Fruit fly (Drosophila melanogaster) whole organism, embryonic: ENCODE results near the gene CG13313.

Source experiments
- Bteb2 ChIP-seq: fragments of 200-800 bp; sonication (Bioruptor generic); optimal IDR thresholded peaks from 2 replicates; lab custom pipeline; 2016; ENCODE audit warnings: missing biosample characterization, missing genetic modification characterization
- CG10321 ChIP-seq: fragments of 200-800 bp; sonication (Bioruptor generic); IDR thresholded peaks from 2 replicates; pipeline ENCODE4 v1.3.6; 2022; ENCODE audit warnings: missing biosample characterization, missing genetic modification characterization
- CG10462 ChIP-seq: fragments of 200-800 bp; sonication (Bioruptor generic); optimal IDR thresholded peaks from 2 replicates; lab custom pipeline; 2016; ENCODE audit warnings: missing biosample characterization, missing genetic modification characterization
- CG11247 ChIP-seq: fragments of 200-800 bp; sonication (Bioruptor generic); IDR thresholded peaks from 2 replicates; pipeline ENCODE4 v1.3.6; 2022; ENCODE audit warnings: missing biosample characterization, missing genetic modification characterization
- CG12299 ChIP-seq: fragments of 200-800 bp; sonication (Bioruptor generic); optimal IDR thresholded peaks from 2 replicates; lab custom pipeline; 2018; ENCODE audit warnings: missing biosample characterization, mild to moderate bottlenecking, missing genetic modification characterization
- CG12391 ChIP-seq: fragments of 200-800 bp; sonication (Bioruptor generic); optimal IDR thresholded peaks from 3 replicates; lab custom pipeline; 2018; ENCODE audit warnings: missing biosample characterization, mild to moderate bottlenecking, missing genetic modification characterization, moderate library complexity
- CG12769 ChIP-seq: fragments of 200-800 bp; sonication (Bioruptor generic); optimal IDR thresholded peaks from 2 replicates; lab custom pipeline; 2019; ENCODE audit warnings: missing biosample characterization, mild to moderate bottlenecking, missing genetic modification characterization, moderate library complexity
- CG14014 ChIP-seq: fragments of 200-800 bp; sonication (Bioruptor generic); IDR thresholded peaks from 2 replicates; pipeline ENCODE4 v1.3.6; 2022; ENCODE audit warnings: missing biosample characterization, missing genetic modification characterization
- CG17385 ChIP-seq: fragments of 200-800 bp; sonication (Bioruptor generic); optimal IDR thresholded peaks from 3 replicates; lab custom pipeline; 2018; ENCODE audit warnings: missing biosample characterization, mild to moderate bottlenecking, missing genetic modification characterization
- CG17568 ChIP-seq: fragments of 200-800 bp; sonication (Bioruptor generic); optimal IDR thresholded peaks from 2 replicates; lab custom pipeline; 2018; ENCODE audit warnings: missing biosample characterization, mild to moderate bottlenecking, missing genetic modification characterization, moderate library complexity
- CG18619 ChIP-seq: fragments of 200-800 bp; sonication (Bioruptor generic); optimal IDR thresholded peaks from 3 replicates; lab custom pipeline; 2017; ENCODE audit warnings: missing biosample characterization, mild to moderate bottlenecking, missing genetic modification characterization
- CG2678 ChIP-seq: fragments of 200-800 bp; sonication (Bioruptor generic); optimal IDR thresholded peaks from 3 replicates; lab custom pipeline; 2019; ENCODE audit warnings: missing biosample characterization, mild to moderate bottlenecking, missing genetic modification characterization, moderate library complexity
- CG2889 ChIP-seq: fragments of 200-800 bp; sonication (Bioruptor generic); IDR thresholded peaks from 3 replicates; pipeline ENCODE4 v1.3.6; 2022; ENCODE audit warnings: missing biosample characterization, missing genetic modification characterization
- CG3065 ChIP-seq: fragments of 200-800 bp; sonication (Bioruptor generic); optimal IDR thresholded peaks from 2 replicates; lab custom pipeline; 2016; ENCODE audit warnings: missing biosample characterization, missing genetic modification characterization
- CG32532 ChIP-seq: fragments of 200-800 bp; sonication (Bioruptor generic); IDR thresholded peaks from 2 replicates; pipeline ENCODE4 v1.3.6; 2022; ENCODE audit warnings: missing biosample characterization, missing genetic modification characterization
- CG33213 ChIP-seq: fragments of 200-800 bp; sonication (Bioruptor generic); optimal IDR thresholded peaks from 3 replicates; lab custom pipeline; 2016; ENCODE audit warnings: missing biosample characterization, missing genetic modification characterization
- CG3838 ChIP-seq: fragments of 200-800 bp; sonication (Bioruptor generic); optimal IDR thresholded peaks from 3 replicates; lab custom pipeline; 2016; ENCODE audit warnings: missing biosample characterization, missing genetic modification characterization
- CG3995 ChIP-seq: fragments of 200-800 bp; sonication (Bioruptor generic); optimal IDR thresholded peaks from 3 replicates; lab custom pipeline; 2016; ENCODE audit warnings: missing biosample characterization, missing genetic modification characterization
- CG5180 ChIP-seq: fragments of 200-800 bp; sonication (Bioruptor generic); optimal IDR thresholded peaks from 3 replicates; lab custom pipeline; 2017; ENCODE audit warnings: missing biosample characterization, missing genetic modification characterization, mild to moderate bottlenecking, moderate library complexity, missing genetic modification reagents
- CG6813 ChIP-seq: fragments of 200-800 bp; sonication (Bioruptor generic); optimal IDR thresholded peaks from 2 replicates; lab custom pipeline; 2017; ENCODE audit warnings: missing biosample characterization, missing genetic modification characterization, mild to moderate bottlenecking, moderate library complexity, missing genetic modification reagents
- CoRest ChIP-seq: fragments of 200-800 bp; sonication (Bioruptor generic); optimal IDR thresholded peaks from 3 replicates; lab custom pipeline; 2018; ENCODE audit warnings: missing biosample characterization, mild to moderate bottlenecking, missing genetic modification characterization, moderate library complexity
- Eip74EF ChIP-seq, 2 experiments: fragments of 200-800 bp in 1 of 2; fragments of >200 bp in 1 of 2; sonication (Bioruptor generic) in 1 of 2; optimal IDR thresholded peaks; 2 replicates each; lab custom pipeline; 2017 to 2019; ENCODE audit warnings: missing biosample characterization in 2 of 2, missing genetic modification characterization in 2 of 2, mild to moderate bottlenecking in 1 of 2, moderate library complexity in 1 of 2
- H2.0 ChIP-seq: fragments of 200-800 bp; sonication (Bioruptor generic); IDR thresholded peaks from 2 replicates; pipeline ENCODE4 v1.3.6; 2022; ENCODE audit warnings: missing biosample characterization, missing genetic modification characterization
- NC2α ChIP-seq: fragments of 200-800 bp; sonication (Bioruptor generic); optimal IDR thresholded peaks from 2 replicates; lab custom pipeline; 2016; ENCODE audit warnings: missing biosample characterization, missing genetic modification characterization
- NFAT ChIP-seq: fragments of 200-800 bp; sonication (Bioruptor generic); IDR thresholded peaks from 2 replicates; pipeline ENCODE4 v1.3.6; 2022; ENCODE audit warnings: missing biosample characterization, missing genetic modification characterization
- Oaz ChIP-seq: fragments of 200-800 bp; sonication (Bioruptor generic); IDR thresholded peaks from 2 replicates; pipeline ENCODE4 v1.3.6; 2022; ENCODE audit warnings: missing biosample characterization, missing genetic modification characterization
- Pdp1 ChIP-seq, 2 experiments: fragments of 200-800 bp; sonication (Bioruptor generic); optimal IDR thresholded peaks; 3 replicates each; lab custom pipeline; 2016; ENCODE audit warnings: missing biosample characterization in 2 of 2, missing genetic modification characterization in 2 of 2, mild to moderate bottlenecking in 1 of 2, moderate library complexity in 1 of 2
- Side ChIP-seq: fragments of 200-800 bp; sonication (Bioruptor generic); optimal IDR thresholded peaks from 2 replicates; lab custom pipeline; 2016; ENCODE audit warnings: missing biosample characterization, missing genetic modification characterization
- Stat92E ChIP-seq, 3 experiments: fragments of >200 bp in 2 of 3; fragments of 200-800 bp in 1 of 3; sonication (Bioruptor generic) in 1 of 3; optimal IDR thresholded peaks; 2 replicates each; lab custom pipeline; 2017 to 2019; ENCODE audit warnings: missing biosample characterization in 3 of 3, missing genetic modification characterization in 3 of 3, mild to moderate bottlenecking in 1 of 3, moderate library complexity in 1 of 3
- amos ChIP-seq: fragments of 200-800 bp; sonication (Bioruptor generic); IDR thresholded peaks from 2 replicates; pipeline ENCODE4 v1.3.6; 2022; ENCODE audit warnings: missing biosample characterization, missing genetic modification characterization; ENCODE audit not compliant: partially characterized antibody
- ap ChIP-seq: fragments of 200-800 bp; sonication (Bioruptor generic); IDR thresholded peaks from 2 replicates; pipeline ENCODE4 v1.3.6; 2022; ENCODE audit warnings: missing biosample characterization, missing genetic modification characterization
- caup ChIP-seq: fragments of 200-800 bp; sonication (Bioruptor generic); optimal IDR thresholded peaks from 3 replicates; lab custom pipeline; 2017; ENCODE audit warnings: missing biosample characterization, mild to moderate bottlenecking, missing genetic modification characterization, moderate library complexity; ENCODE audit not compliant: severe bottlenecking
- cg ChIP-seq: fragments of 200-800 bp; sonication (Bioruptor generic); optimal IDR thresholded peaks from 3 replicates; lab custom pipeline; 2019; ENCODE audit warnings: missing biosample characterization, mild to moderate bottlenecking, missing genetic modification characterization, moderate library complexity
- chinmo ChIP-seq: fragments of 200-800 bp; sonication (Bioruptor generic); IDR thresholded peaks from 4 replicates; pipeline ENCODE4 v1.3.6; 2022; ENCODE audit warnings: missing biosample characterization, missing genetic modification characterization; ENCODE audit not compliant: partially characterized antibody
- dm ChIP-seq: fragments of 200-800 bp; sonication (Bioruptor generic); optimal IDR thresholded peaks from 3 replicates; lab custom pipeline; 2016; ENCODE audit warnings: missing biosample characterization, missing genetic modification characterization
- gcm2 ChIP-seq: fragments of 200-800 bp; sonication (Bioruptor generic); optimal IDR thresholded peaks from 2 replicates; lab custom pipeline; 2016; ENCODE audit warnings: missing biosample characterization, missing genetic modification characterization
- gsb ChIP-seq: fragments of 200-800 bp; sonication (Bioruptor generic); IDR thresholded peaks from 2 replicates; pipeline ENCODE4 v1.3.6; 2022; ENCODE audit warnings: missing biosample characterization, missing genetic modification characterization
- hbn ChIP-seq: fragments of 200-800 bp; sonication (Bioruptor generic); IDR thresholded peaks from 2 replicates; pipeline ENCODE4 v1.3.6; 2022; ENCODE audit warnings: missing biosample characterization, missing genetic modification characterization; ENCODE audit not compliant: partially characterized antibody
- knrl ChIP-seq: fragments of 200-800 bp; sonication (Bioruptor generic); IDR thresholded peaks from 3 replicates; pipeline ENCODE4 v1.3.6; 2022; ENCODE audit warnings: missing biosample characterization, missing genetic modification characterization; ENCODE audit not compliant: partially characterized antibody
- nerfin-2 ChIP-seq: fragments of 200-800 bp; sonication (Bioruptor generic); IDR thresholded peaks from 2 replicates; pipeline ENCODE4 v1.3.6; 2022; ENCODE audit warnings: missing biosample characterization, missing genetic modification characterization; ENCODE audit not compliant: partially characterized antibody
- odd ChIP-seq: fragments of 200-800 bp; sonication (Bioruptor generic); optimal IDR thresholded peaks from 2 replicates; lab custom pipeline; 2017; ENCODE audit warnings: missing biosample characterization, mild to moderate bottlenecking, missing genetic modification characterization
- peb ChIP-seq: fragments of 200-800 bp; sonication (Bioruptor generic); IDR thresholded peaks from 2 replicates; pipeline ENCODE4 v1.3.6; 2022; ENCODE audit warnings: missing biosample characterization, missing genetic modification characterization
- pfk ChIP-seq: fragments of 200-800 bp; sonication (Bioruptor generic); optimal IDR thresholded peaks from 2 replicates; lab custom pipeline; 2018; ENCODE audit warnings: missing biosample characterization, mild to moderate bottlenecking, missing genetic modification characterization, moderate library complexity
- phol ChIP-seq: fragments of 200-800 bp; sonication (Bioruptor generic); optimal IDR thresholded peaks from 3 replicates; lab custom pipeline; 2018; ENCODE audit warnings: missing biosample characterization, mild to moderate bottlenecking, missing genetic modification characterization, moderate library complexity
- sc ChIP-seq, 3 experiments: fragments of >200 bp in 2 of 3; fragments of 200-800 bp in 1 of 3; sonication (Bioruptor generic) in 1 of 3; optimal IDR thresholded peaks; 2 replicates in 2 of 3; 3 replicates in 1 of 3; lab custom pipeline; 2017; ENCODE audit warnings: mild to moderate bottlenecking in 1 of 3, missing biosample characterization in 1 of 3, missing genetic modification characterization in 1 of 3, missing genetic modification reagents in 1 of 3
- seq ChIP-seq: fragments of 200-800 bp; sonication (Bioruptor generic); IDR thresholded peaks from 2 replicates; pipeline ENCODE4 v1.3.6; 2022; ENCODE audit warnings: missing biosample characterization, missing genetic modification characterization
- tin ChIP-seq: fragments of 200-800 bp; sonication (Bioruptor generic); optimal IDR thresholded peaks from 3 replicates; lab custom pipeline; 2016; ENCODE audit warnings: missing biosample characterization, missing genetic modification characterization
- toy ChIP-seq: fragments of 200-800 bp; sonication (Bioruptor generic); IDR thresholded peaks from 2 replicates; pipeline ENCODE4 v1.3.6; 2022; ENCODE audit warnings: missing biosample characterization, missing genetic modification characterization
- usp ChIP-seq: fragments of >200 bp; optimal IDR thresholded peaks from 2 replicates; lab custom pipeline; 2017; ENCODE audit warnings: missing biosample characterization, missing genetic modification characterization
- yki ChIP-seq: fragments of >200 bp; optimal IDR thresholded peaks from 3 replicates; lab custom pipeline; 2018

CG13313 gene

DNA sequence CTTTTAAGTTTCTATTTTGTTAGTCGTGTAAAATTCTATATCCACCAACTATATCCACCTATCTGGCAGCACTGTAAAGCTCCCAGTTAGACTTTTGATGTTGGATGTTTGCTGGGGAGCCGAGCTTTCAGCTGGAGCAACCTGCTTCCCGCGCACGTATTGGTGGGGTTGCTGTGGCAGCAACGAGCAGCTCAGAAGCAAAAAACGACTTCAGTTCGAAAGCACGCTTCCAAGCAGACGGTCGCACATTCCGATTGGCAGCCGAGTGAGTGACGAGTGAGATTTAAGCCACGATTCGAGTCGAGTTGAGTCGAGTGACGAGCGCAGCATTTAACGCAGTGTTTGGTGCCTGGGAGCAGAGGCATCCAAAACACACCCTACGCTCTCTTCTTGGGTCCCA lies 46.3 kb upstream of the CG13313 start, which contains the start of the genes Tsp66E and mfr (continued):
- TF ChIP-seq phol (tag; lab: Kevin White, UChicago) = no peak
- TF ChIP-seq gsb (GFP tag; lab: Robert Waterston, UW) = no peak
- TF ChIP-seq tin (GFP tag; lab: Kevin White, UChicago) = no peak
- TF ChIP-seq dm (GFP tag; lab: Kevin White, UChicago) = no peak
- peak; percentile 27 for TF ChIP-seq cg (GFP tag; lab: Kevin White, UChicago)
- no peak for TF ChIP-seq CG10321 (GFP tag; lab: Robert Waterston, UW)
- TF ChIP-seq CG12391 = no peak
- no peak for TF ChIP-seq CG6813 (GFP tag; lab: Kevin White, UChicago)
- no peak for TF ChIP-seq odd
- no peak for TF ChIP-seq CG17385 (GFP tag; lab: Kevin White, UChicago)
- no peak for TF ChIP-seq Oaz
- peak; percentile 11; the same call in 1 of the 2 replicates for TF ChIP-seq amos (GFP tag; lab: Robert Waterston, UW)
- TF ChIP-seq CG33213 (GFP tag; lab: Kevin White, UChicago) = no peak
- no peak for TF ChIP-seq toy (GFP tag; lab: Robert Waterston, UW)
- TF ChIP-seq pfk (GFP tag; lab: Kevin White, UChicago) = no peak
- TF ChIP-seq CG3838 = peak; percentile 95
- TF ChIP-seq CG5180 (GFP tag; lab: Kevin White, UChicago) = peak; percentile 75
- no peak; the same call in 2 of the 3 replicates for TF ChIP-seq knrl (GFP tag; lab: Robert Waterston, UW)
- TF ChIP-seq CG11247 (GFP tag; lab: Robert Waterston, UW) = no peak
- TF ChIP-seq CG10462 (GFP tag; lab: Kevin White, UChicago) = no peak
- no peak for TF ChIP-seq NC2α
- TF ChIP-seq usp = no peak
- no peak for TF ChIP-seq CG2678 (tag; lab: Kevin White, UChicago)
- TF ChIP-seq peb (GFP tag; lab: Robert Waterston, UW) = no peak
- no peak for TF ChIP-seq CG3065 (GFP tag; lab: Kevin White, UChicago)
- no peak for TF ChIP-seq CoRest (tag; lab: Kevin White, UChicago)
- TF ChIP-seq Stat92E (GFP tag; optimal IDR thresholded peaks at IDR 0.05; lab: Kevin White, UChicago) = no peak
- TF ChIP-seq CG12769 = peak; percentile 93
- TF ChIP-seq ap (GFP tag; lab: Robert Waterston, UW) = no peak
- TF ChIP-seq chinmo = peak; percentile 97
- no peak for TF ChIP-seq hbn (GFP tag; lab: Robert Waterston, UW)
- no peak for TF ChIP-seq CG2889
- TF ChIP-seq NFAT = no peak
- TF ChIP-seq CG32532 = peak; percentile 42; the same call in 1 of the 2 replicates
- no peak for TF ChIP-seq sc (optimal IDR thresholded peaks at IDR 0.05; lab: Kevin White, UChicago)
- no peak for TF ChIP-seq sc (GFP tag; optimal IDR thresholded peaks at IDR 0.05; lab: Kevin White, UChicago)
- TF ChIP-seq Bteb2 = no peak
- no peak for TF ChIP-seq Side
- no peak for TF ChIP-seq CG12299 (tag; lab: Kevin White, UChicago)
- no peak for TF ChIP-seq gcm2 (GFP tag; lab: Kevin White, UChicago)
- 0 out of 2 replicates have a peak, but pooled peaks have one; percentile 38 for TF ChIP-seq CG14014 (GFP tag; lab: Robert Waterston, UW)
- TF ChIP-seq yki = no peak
- TF ChIP-seq seq (GFP tag; lab: Robert Waterston, UW) = peak; percentile 38; the same call in 1 of the 2 replicates
- no peak for TF ChIP-seq CG18619 (GFP tag; lab: Kevin White, UChicago)
- no peak for TF ChIP-seq Eip74EF (GFP tag; optimal IDR thresholded peaks at IDR 0.05; lab: Kevin White, UChicago)
- no peak for TF ChIP-seq CG17568
- no peak for TF ChIP-seq CG3995 (GFP tag; lab: Kevin White, UChicago)
- TF ChIP-seq Pdp1 (GFP tag; optimal IDR thresholded peaks at IDR 0.05; lab: Kevin White, UChicago) = no peak
- no peak for TF ChIP-seq H2.0 (GFP tag; lab: Robert Waterston, UW)
- TF ChIP-seq caup (GFP tag; lab: Kevin White, UChicago) = peak; percentile 24
- TF ChIP-seq nerfin-2 (GFP tag; lab: Robert Waterston, UW) = no peak
